Worm (Caenorhabditis elegans) whole organism, late embryonic: Measurements from ENCODE around the gene scl-25.

ENCODE experiments used
- F13H6.1 ChIP-seq: sonication (generic microtip); optimal IDR thresholded peaks from 2 replicates; lab custom pipeline; 2016; ENCODE audit warnings: missing genetic modification characterization, missing compliant biosample characterization
- ama-1 ChIP-seq: fragments of 150-350 bp; optimal IDR thresholded peaks from 2 replicates; lab custom pipeline; 2014
- ceh-19 ChIP-seq: fragments of 200-800 bp; sonication (Bioruptor generic); optimal IDR thresholded peaks from 2 replicates; lab custom pipeline; 2018; ENCODE audit warnings: mild to moderate bottlenecking, missing genetic modification characterization, missing compliant biosample characterization
- ets-4 ChIP-seq: sonication (generic microtip); optimal IDR thresholded peaks from 2 replicates; lab custom pipeline; 2016; ENCODE audit warnings: missing genetic modification characterization, missing compliant biosample characterization
- hlh-30 ChIP-seq: sonication (generic microtip); optimal IDR thresholded peaks from 2 replicates; lab custom pipeline; 2017; ENCODE audit warnings: antibody characterized with exemption, missing genetic modification characterization, missing compliant biosample characterization; ENCODE audit not compliant: insufficient read depth
- lim-6 ChIP-seq: sonication (generic microtip); optimal IDR thresholded peaks from 2 replicates; lab custom pipeline; 2016; ENCODE audit warnings: missing genetic modification characterization, missing compliant biosample characterization
- nhr-11 ChIP-seq: fragments of 150-350 bp; optimal IDR thresholded peaks from 2 replicates; lab custom pipeline; 2014; ENCODE audit warnings: missing biosample characterization, missing genetic modification characterization
- pag-3 ChIP-seq: sonication (generic microtip); optimal IDR thresholded peaks from 2 replicates; lab custom pipeline; 2016; ENCODE audit warnings: missing compliant biosample characterization, missing genetic modification characterization, borderline replicate concordance
- pax-1 ChIP-seq: fragments of 150-350 bp; optimal IDR thresholded peaks from 2 replicates; lab custom pipeline; 2014; ENCODE audit warnings: missing biosample characterization, missing genetic modification characterization
- pha-2 ChIP-seq: sonication (generic microtip); optimal IDR thresholded peaks from 2 replicates; lab custom pipeline; 2017; ENCODE audit warnings: mild to moderate bottlenecking, missing genetic modification characterization, missing compliant biosample characterization
- pha-4 ChIP-seq: fragments of 150-350 bp; optimal IDR thresholded peaks from 2 replicates; lab custom pipeline; 2018; ENCODE audit warnings: missing biosample characterization, missing genetic modification reagents, missing genetic modification characterization
- sox-2 ChIP-seq: fragments of 200-800 bp; sonication (Bioruptor generic); IDR thresholded peaks from 2 replicates; pipeline ENCODE4 v1.3.6; 2022; ENCODE audit warnings: missing genetic modification reagents, missing genetic modification characterization, missing compliant biosample characterization
- unc-55 ChIP-seq: sonication (generic microtip); optimal IDR thresholded peaks from 2 replicates; lab custom pipeline; 2017; ENCODE audit warnings: missing biosample characterization, missing genetic modification reagents, missing genetic modification characterization

DNA sequence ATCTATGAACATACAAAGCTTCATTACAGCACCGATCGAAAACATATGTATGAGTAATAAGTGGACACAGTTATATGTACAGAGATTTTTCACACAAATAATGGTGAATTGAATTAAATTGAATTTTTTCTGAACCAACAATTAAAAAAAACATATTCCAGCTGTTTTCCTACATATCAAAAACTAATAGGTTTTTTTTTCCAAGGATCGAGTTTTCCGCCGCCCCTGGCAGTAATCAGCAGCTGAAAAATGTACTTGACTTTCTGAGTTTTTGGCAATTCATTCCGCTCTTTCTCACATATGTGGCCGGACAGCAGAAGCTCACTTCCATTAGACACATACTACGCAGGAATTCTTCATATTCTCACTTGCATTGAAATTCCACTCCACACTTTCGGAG lies 47.0 kb upstream of the scl-25 start, which contains the start of gene srh-174:
- TF ChIP-seq ets-4 = no peak
- TF ChIP-seq ama-1 (lab: Kevin White, UChicago) = no peak
- TF ChIP-seq F13H6.1 (tag; lab: Kevin White, UChicago) = no peak
- TF ChIP-seq nhr-11 = no peak
- no peak for TF ChIP-seq pha-2 (tag; lab: Kevin White, UChicago)
- TF ChIP-seq sox-2 (GFP tag; lab: Robert Waterston, UW) = no peak
- TF ChIP-seq pax-1 (tag; lab: Kevin White, UChicago) = no peak
- TF ChIP-seq unc-55 = no peak
- no peak for TF ChIP-seq pha-4
- TF ChIP-seq pag-3 (tag; lab: Kevin White, UChicago) = no peak
- TF ChIP-seq lim-6 (tag; lab: Kevin White, UChicago) = no peak
- no peak for TF ChIP-seq ceh-19 (GFP tag; lab: Kevin White, UChicago)
- no peak for TF ChIP-seq hlh-30 (tag; lab: Kevin White, UChicago)
